Fruit fly (Drosophila melanogaster): ENCODE results near the gene CG8004.

CG8004 gene

dm6 chr3L:19909234-19910053, 18.9 kb downstream of the CG8004 start:
- TF ChIP-seq esn (GFP tag; optimal IDR thresholded peaks at IDR 0.05) (peak; percentile 10), Sox14 (GFP tag; optimal IDR thresholded peaks at IDR 0.05) (peak; percentile 74), CG34406 (GFP tag; optimal IDR thresholded peaks at IDR 0.05) (peak; percentile 8), Eip78C (GFP tag) (peak; percentile 72), dsx (GFP tag; optimal IDR thresholded peaks at IDR 0.05; ENCODE audit: poor library complexity, severe bottlenecking) (peak; percentile 91), lz (GFP tag; optimal IDR thresholded peaks at IDR 0.05) (peak; percentile 27), CG7368 (GFP tag; optimal IDR thresholded peaks at IDR 0.05) (no peak), CG1621 (tag; optimal IDR thresholded peaks at IDR 0.05) (peak; percentile 42), Met (GFP tag; optimal IDR thresholded peaks at IDR 0.05) (no peak), CG6792 (GFP tag; optimal IDR thresholded peaks at IDR 0.05) (peak; percentile 5), eg (GFP tag; IDR thresholded peaks at IDR 0.05) (0 out of 3 replicates have a peak, but pooled peaks have one; percentile 15), CG11902 (GFP tag; optimal IDR thresholded peaks at IDR 0.05) (no peak), CG6163 (GFP tag; IDR thresholded peaks at IDR 0.05) (peak; percentile 46; the same call in 2 of the 3 replicates)

dm6 chr3L:19908201-19909127, 19.8 kb downstream of the CG8004 start:
- TF ChIP-seq CG6163 (GFP tag; IDR thresholded peaks at IDR 0.05) (peak; percentile 61; the same call in 2 of the 3 replicates), vri (GFP tag; optimal IDR thresholded peaks at IDR 0.05) (peak; percentile 65), fd59A (GFP tag; optimal IDR thresholded peaks at IDR 0.05) (no peak), Blimp-1 (GFP tag; optimal IDR thresholded peaks at IDR 0.05) (peak; percentile 40), CG15336 (GFP tag; IDR thresholded peaks at IDR 0.05) (0 out of 2 replicates have a peak, but pooled peaks have one; percentile 13), ss (GFP tag; optimal IDR thresholded peaks at IDR 0.05) (peak in 1 of 2 experiments; percentile 4), eg (GFP tag; IDR thresholded peaks at IDR 0.05) (peak; percentile 39; the same call in 1 of the 3 replicates), CG8632 (GFP tag; optimal IDR thresholded peaks at IDR 0.05) (no peak), CG6808 (GFP tag; optimal IDR thresholded peaks at IDR 0.05) (peak; percentile 9), CG6854 (GFP tag; optimal IDR thresholded peaks at IDR 0.05) (no peak), Lpt (GFP tag; optimal IDR thresholded peaks at IDR 0.05) (peak; percentile 11)

dm6 chr3L:19907706-19908070, 20.6 kb downstream of the CG8004 start:
- peak; percentile 49 for TF ChIP-seq CG32006 (GFP tag; optimal IDR thresholded peaks at IDR 0.05)
- no peak for TF ChIP-seq CG8119 (GFP tag; IDR thresholded peaks at IDR 0.05)
- 0 out of 2 replicates have a peak, but pooled peaks have one; percentile 12 for TF ChIP-seq CG15336 (GFP tag; IDR thresholded peaks at IDR 0.05)
- TF ChIP-seq CG8632 (GFP tag; optimal IDR thresholded peaks at IDR 0.05) = no peak
- TF ChIP-seq topi (GFP tag; optimal IDR thresholded peaks at IDR 0.05) = peak; percentile 5
- peak; percentile 5 for TF ChIP-seq acj6 (GFP tag; optimal IDR thresholded peaks at IDR 0.05)
- peak; percentile 20 for TF ChIP-seq CG6792 (GFP tag; optimal IDR thresholded peaks at IDR 0.05)
- TF ChIP-seq eg (GFP tag; IDR thresholded peaks at IDR 0.05) = 0 out of 3 replicates have a peak, but pooled peaks have one; percentile 10

- TF ChIP-seq fd59A (GFP tag; optimal IDR thresholded peaks at IDR 0.05) = no peak
- TF ChIP-seq Blimp-1 (GFP tag; optimal IDR thresholded peaks at IDR 0.05) = peak; percentile 96
- no peak for TF ChIP-seq pdm3 (GFP tag; optimal IDR thresholded peaks at IDR 0.05)
- TF ChIP-seq ss (GFP tag; optimal IDR thresholded peaks at IDR 0.05) = no peak
- peak; percentile 78 for TF ChIP-seq svp (GFP tag)
- TF ChIP-seq Sox14 (GFP tag; optimal IDR thresholded peaks at IDR 0.05) = no peak
- TF ChIP-seq CG16779 (tag; optimal IDR thresholded peaks at IDR 0.05) = no peak
- TF ChIP-seq CG7368 (GFP tag; optimal IDR thresholded peaks at IDR 0.05) = no peak
- no peak for TF ChIP-seq Hr38 (GFP tag; optimal IDR thresholded peaks at IDR 0.05)
- no peak for TF ChIP-seq dac (GFP tag; optimal IDR thresholded peaks at IDR 0.05)
- TF ChIP-seq salr (GFP tag; optimal IDR thresholded peaks at IDR 0.05) = peak in 1 of 2 experiments; percentile 17
- TF ChIP-seq CG8632 (GFP tag; optimal IDR thresholded peaks at IDR 0.05) = no peak
- no peak for TF ChIP-seq CG11902 (GFP tag; optimal IDR thresholded peaks at IDR 0.05)
- TF ChIP-seq Sox102F (GFP tag; optimal IDR thresholded peaks at IDR 0.05) = peak; percentile 10
- no peak for TF ChIP-seq Hr39 (GFP tag; optimal IDR thresholded peaks at IDR 0.05)
- TF ChIP-seq CG6808 (GFP tag; optimal IDR thresholded peaks at IDR 0.05) = no peak
- TF ChIP-seq CG34406 (GFP tag; optimal IDR thresholded peaks at IDR 0.05) = no peak
- no peak for TF ChIP-seq CG6276 (GFP tag; optimal IDR thresholded peaks at IDR 0.05)
- TF ChIP-seq Gug (GFP tag; IDR thresholded peaks at IDR 0.05) = no peak
- TF ChIP-seq Lpt (GFP tag; optimal IDR thresholded peaks at IDR 0.05) = no peak
- TF ChIP-seq CG6854 (GFP tag; optimal IDR thresholded peaks at IDR 0.05) = no peak
- no peak for TF ChIP-seq net (GFP tag; optimal IDR thresholded peaks at IDR 0.05)
Observed at dm6 chr3L:19906780-19907705, 21.3 kb downstream of the CG8004 start.
